Fruit fly (Drosophila melanogaster): Measurements from ENCODE around the gene Eip74EF.

The Eip74EF gene

DNA sequence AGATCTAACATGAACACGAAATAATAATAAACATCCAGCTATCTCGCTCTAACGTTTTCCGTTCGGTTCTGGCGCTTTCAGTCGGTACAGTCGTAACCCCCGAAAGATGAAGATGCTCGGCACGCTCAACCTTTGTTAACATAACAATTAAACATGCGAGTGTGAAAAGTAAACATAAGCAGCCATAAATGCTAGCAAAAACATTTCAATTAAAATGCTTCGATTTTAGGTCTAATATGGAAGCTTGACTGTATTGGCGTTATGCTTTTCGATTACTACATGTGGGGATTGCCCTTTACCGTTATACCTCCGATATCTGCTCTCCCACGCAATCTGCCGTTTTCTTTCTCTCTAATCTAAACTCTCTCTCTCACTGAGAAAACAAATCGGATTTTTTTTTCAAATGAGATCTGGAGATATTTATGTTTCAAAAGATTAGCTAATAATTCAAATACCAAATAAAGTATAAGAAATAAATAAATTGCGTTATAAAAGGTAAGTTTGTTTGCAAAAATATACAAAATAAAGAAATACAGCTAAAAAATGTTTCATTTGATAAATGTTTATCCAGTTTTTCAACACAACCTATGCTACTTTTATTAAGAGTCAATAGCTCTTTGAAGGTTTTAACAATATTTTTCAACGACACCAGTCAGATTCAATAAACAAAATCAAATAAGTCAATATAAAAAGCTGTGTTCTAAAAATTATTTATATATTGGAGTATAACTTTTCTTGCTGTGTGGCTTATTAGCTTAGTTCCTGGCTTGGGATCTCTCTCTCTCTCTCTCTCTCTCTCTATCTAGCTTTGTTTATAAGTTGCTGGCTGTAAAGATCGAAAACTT, 39.5 kb upstream of the Eip74EF start (continued):
- no peak for TF ChIP-seq CG3032 (tag; optimal IDR thresholded peaks at IDR 0.05)
- peak; percentile 71 for TF ChIP-seq vri (GFP tag; optimal IDR thresholded peaks at IDR 0.05)
- peak; percentile 52 for TF ChIP-seq achi (GFP tag; optimal IDR thresholded peaks at IDR 0.05)
- TF ChIP-seq CG7368 (GFP tag; optimal IDR thresholded peaks at IDR 0.05): no peak
- peak; percentile 91 for TF ChIP-seq eg (GFP tag; IDR thresholded peaks at IDR 0.05)
- peak; percentile 59 for TF ChIP-seq esn (GFP tag; optimal IDR thresholded peaks at IDR 0.05)
- TF ChIP-seq CG6792 (GFP tag; optimal IDR thresholded peaks at IDR 0.05): peak; percentile 24
- no peak for TF ChIP-seq fd59A (GFP tag; optimal IDR thresholded peaks at IDR 0.05)
- TF ChIP-seq spab (GFP tag; optimal IDR thresholded peaks at IDR 0.05): no peak
- TF ChIP-seq acj6 (GFP tag; optimal IDR thresholded peaks at IDR 0.05): peak; percentile 61
- TF ChIP-seq CG16779 (tag; optimal IDR thresholded peaks at IDR 0.05): no peak
- peak; percentile 45 for TF ChIP-seq topi (GFP tag; optimal IDR thresholded peaks at IDR 0.05)

DNA sequence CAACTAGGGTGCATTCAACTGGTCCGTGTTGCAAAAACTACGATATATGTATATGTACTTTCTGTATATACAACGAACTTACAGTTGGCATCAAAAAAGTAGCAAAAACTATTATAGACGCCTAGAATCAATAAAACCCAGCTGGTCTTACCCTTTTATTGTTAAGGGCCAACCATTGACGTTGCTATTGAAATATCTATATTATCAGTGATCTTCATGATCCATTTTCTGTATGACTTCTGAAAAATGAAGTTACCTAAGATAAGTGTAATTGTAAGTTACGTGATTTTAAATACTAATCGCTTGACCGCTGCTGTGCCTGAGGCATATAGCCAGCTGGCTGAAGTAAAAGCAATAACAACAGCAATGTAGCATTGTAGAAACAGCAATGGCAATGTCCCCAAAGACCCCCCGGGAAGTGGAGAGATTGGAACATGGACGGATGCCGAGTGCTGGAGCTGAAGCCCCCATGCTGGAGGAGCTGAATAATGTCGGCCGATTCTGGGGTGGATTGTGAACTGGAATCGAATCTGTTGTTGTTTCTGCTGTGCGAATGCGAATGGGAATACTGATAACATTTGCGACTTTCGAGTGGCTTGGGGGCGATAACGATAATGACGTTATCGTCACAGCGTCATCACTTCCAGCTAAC, 38.7 kb upstream of the Eip74EF start:
- peak; percentile 73 for TF ChIP-seq CG16779 (tag; optimal IDR thresholded peaks at IDR 0.05)
- TF ChIP-seq svp (GFP tag): peak; percentile 89
- peak; percentile 84 for TF ChIP-seq CG6808 (GFP tag; optimal IDR thresholded peaks at IDR 0.05)
- peak; percentile 77 for TF ChIP-seq CG34406 (GFP tag; optimal IDR thresholded peaks at IDR 0.05)
- peak; percentile 54 for TF ChIP-seq CG8319 (GFP tag; optimal IDR thresholded peaks at IDR 0.05)
- peak; percentile 57 for TF ChIP-seq dac (GFP tag; optimal IDR thresholded peaks at IDR 0.05)
- peak; percentile 83 for TF ChIP-seq acj6 (GFP tag; optimal IDR thresholded peaks at IDR 0.05)
- TF ChIP-seq fkh (GFP tag; optimal IDR thresholded peaks at IDR 0.05): no peak
- TF ChIP-seq Ets96B (tag; optimal IDR thresholded peaks at IDR 0.05): peak; percentile 86
- TF ChIP-seq Met (GFP tag; optimal IDR thresholded peaks at IDR 0.05): peak; percentile 78
- TF ChIP-seq CG31627 (GFP tag; optimal IDR thresholded peaks at IDR 0.05): peak; percentile 63
- TF ChIP-seq CG1621 (tag; optimal IDR thresholded peaks at IDR 0.05): peak; percentile 84
- TF ChIP-seq Eip93F (GFP tag; optimal IDR thresholded peaks at IDR 0.05): no peak
- peak; percentile 80 for TF ChIP-seq CG3919 (GFP tag; optimal IDR thresholded peaks at IDR 0.05)
- TF ChIP-seq Ets21C (GFP tag; optimal IDR thresholded peaks at IDR 0.05): peak; percentile 38
- peak; percentile 77; the same call in 2 of the 3 replicates for TF ChIP-seq CG6163 (GFP tag; IDR thresholded peaks at IDR 0.05)
- TF ChIP-seq Hr39 (GFP tag; optimal IDR thresholded peaks at IDR 0.05): peak; percentile 60
- peak; percentile 71 to 74 for TF ChIP-seq salr (GFP tag; optimal IDR thresholded peaks at IDR 0.05)
- TF ChIP-seq CG11762 (GFP tag; optimal IDR thresholded peaks at IDR 0.05; ENCODE audit: insufficient read depth): peak; percentile 66
- peak; percentile 69 for TF ChIP-seq esn (GFP tag; optimal IDR thresholded peaks at IDR 0.05)
- TF ChIP-seq Eip75B (GFP tag; optimal IDR thresholded peaks at IDR 0.05): peak; percentile 82
- peak; percentile 88 for TF ChIP-seq CG32006 (GFP tag; optimal IDR thresholded peaks at IDR 0.05)
- TF ChIP-seq CG8632 (GFP tag; optimal IDR thresholded peaks at IDR 0.05): peak; percentile 83
- TF ChIP-seq CG6276 (GFP tag; optimal IDR thresholded peaks at IDR 0.05): peak; percentile 89
- peak; percentile 87 for TF ChIP-seq achi (GFP tag; optimal IDR thresholded peaks at IDR 0.05)
- no peak for TF ChIP-seq Hr38 (GFP tag; optimal IDR thresholded peaks at IDR 0.05)
- TF ChIP-seq Hr4 (GFP tag; optimal IDR thresholded peaks at IDR 0.05): peak; percentile 88
- peak; percentile 82 for TF ChIP-seq fd59A (GFP tag; optimal IDR thresholded peaks at IDR 0.05)
- peak; percentile 87 for TF ChIP-seq CG8119 (GFP tag; IDR thresholded peaks at IDR 0.05)
- peak; percentile 58 for TF ChIP-seq Sox15 (GFP tag; optimal IDR thresholded peaks at IDR 0.05)
- peak; percentile 83 for TF ChIP-seq CG10669 (GFP tag; optimal IDR thresholded peaks at IDR 0.05)
- peak; percentile 75 for TF ChIP-seq topi (GFP tag; optimal IDR thresholded peaks at IDR 0.05)
- TF ChIP-seq vri (GFP tag; optimal IDR thresholded peaks at IDR 0.05): peak; percentile 42
- TF ChIP-seq CG10631 (GFP tag; optimal IDR thresholded peaks at IDR 0.05): peak; percentile 68
- TF ChIP-seq spab (GFP tag; optimal IDR thresholded peaks at IDR 0.05): peak; percentile 80
- peak; percentile 71 for TF ChIP-seq CG4318 (GFP tag; optimal IDR thresholded peaks at IDR 0.05)
- TF ChIP-seq Sox14 (GFP tag; optimal IDR thresholded peaks at IDR 0.05): peak; percentile 86
- TF ChIP-seq ss (GFP tag; optimal IDR thresholded peaks at IDR 0.05): peak; percentile 70 to 82
- peak; percentile 84 for TF ChIP-seq OdsH (GFP tag; optimal IDR thresholded peaks at IDR 0.05)
- peak; percentile 76 for TF ChIP-seq Sox102F (GFP tag; optimal IDR thresholded peaks at IDR 0.05)
- peak; percentile 72 for TF ChIP-seq cyc (GFP tag; optimal IDR thresholded peaks at IDR 0.05)
- TF ChIP-seq CG11902 (GFP tag; optimal IDR thresholded peaks at IDR 0.05): peak; percentile 60

All from whole organism, prepupa.